Worm (Caenorhabditis elegans): ENCODE results near the gene ZC13.1.

ce11 chrX:863478-863877, 13.6 kb upstream of the ZC13.1 start, which contains the start of gene cdo-1:
- TF ChIP-seq nhr-12 (tag; optimal IDR thresholded peaks at IDR 0.05) (no peak), nhr-28 (tag; optimal IDR thresholded peaks at IDR 0.05) (no peak), nhr-11 (tag; optimal IDR thresholded peaks at IDR 0.05) (no peak), aly-2 (tag; optimal IDR thresholded peaks at IDR 0.05) (no peak), nhr-237 (tag; optimal IDR thresholded peaks at IDR 0.05) (no peak), nhr-77 (tag; optimal IDR thresholded peaks at IDR 0.05) (no peak), nfya-1 (tag; optimal IDR thresholded peaks at IDR 0.05; ENCODE audit: insufficient read depth) (no peak), R02D3.7 (tag; optimal IDR thresholded peaks at IDR 0.05) (no peak), unc-39 (tag; optimal IDR thresholded peaks at IDR 0.05) (no peak), ztf-11 (tag; optimal IDR thresholded peaks at IDR 0.05) (no peak), lin-39 (tag; optimal IDR thresholded peaks at IDR 0.05) (no peak), skn-1 (tag; optimal IDR thresholded peaks at IDR 0.05) (no peak), lin-15B (tag; optimal IDR thresholded peaks at IDR 0.05) (no peak)
